Fruit fly (Drosophila melanogaster): ENCODE results near the gene shop.

shop gene

dm6 chrX:18893433-18893832 lies 45.1 kb upstream of the shop start, which contains the start of gene Flacc (continued):
- TF ChIP-seq CG8089 (GFP tag; optimal IDR thresholded peaks at IDR 0.05), result no peak
- TF ChIP-seq CG12659 (GFP tag; optimal IDR thresholded peaks at IDR 0.05), result peak; percentile 17
- peak; percentile 13 for TF ChIP-seq CG8924 (tag; optimal IDR thresholded peaks at IDR 0.05)
- TF ChIP-seq Bdp1 (GFP tag; optimal IDR thresholded peaks at IDR 0.05), result no peak
- no peak for TF ChIP-seq CG9817 (tag; optimal IDR thresholded peaks at IDR 0.05)
- TF ChIP-seq da (GFP tag; optimal IDR thresholded peaks at IDR 0.05), result no peak
- TF ChIP-seq CG42726 (GFP tag; IDR thresholded peaks at IDR 0.05; ENCODE audit: partially characterized antibody), result peak; percentile 37; the same call in 1 of the 2 replicates
- TF ChIP-seq nerfin-2 (GFP tag; IDR thresholded peaks at IDR 0.05; ENCODE audit: partially characterized antibody), result peak; percentile 73
- TF ChIP-seq MESR4 (GFP tag; optimal IDR thresholded peaks at IDR 0.05), result peak; percentile 79
- no peak for TF ChIP-seq CG12104 (GFP tag; optimal IDR thresholded peaks at IDR 0.05)
- peak; percentile 88 for TF ChIP-seq Dll (GFP tag; IDR thresholded peaks at IDR 0.05; ENCODE audit: partially characterized antibody)
- peak; percentile 85 for TF ChIP-seq Scr (GFP tag; IDR thresholded peaks at IDR 0.05; ENCODE audit: partially characterized antibody)
- TF ChIP-seq trem (tag; optimal IDR thresholded peaks at IDR 0.05), result peak; percentile 46
- peak; percentile 82; the same call in 2 of the 3 replicates for TF ChIP-seq Opbp (GFP tag; IDR thresholded peaks at IDR 0.05; ENCODE audit: partially characterized antibody)
- no peak for TF ChIP-seq sd (tag; optimal IDR thresholded peaks at IDR 0.05)
- no peak for TF ChIP-seq crc (GFP tag; optimal IDR thresholded peaks at IDR 0.05)
- TF ChIP-seq CG16813 (GFP tag; IDR thresholded peaks at IDR 0.05; ENCODE audit: partially characterized antibody), result peak; percentile 80
- peak; percentile 77 for TF ChIP-seq knrl (GFP tag; IDR thresholded peaks at IDR 0.05; ENCODE audit: partially characterized antibody)
- TF ChIP-seq Bgb (GFP tag; IDR thresholded peaks at IDR 0.05; ENCODE audit: partially characterized antibody), result peak; percentile 91
- peak; percentile 44; the same call in 1 of the 2 replicates for TF ChIP-seq CG2129 (GFP tag; IDR thresholded peaks at IDR 0.05; ENCODE audit: partially characterized antibody)
- peak; percentile 55 for TF ChIP-seq Sry-δ (GFP tag; optimal IDR thresholded peaks at IDR 0.05)
- peak; percentile 58 for TF ChIP-seq CG4617 (GFP tag; optimal IDR thresholded peaks at IDR 0.05; ENCODE audit: borderline replicate concordance)
- no peak for TF ChIP-seq NfI (GFP tag; optimal IDR thresholded peaks at IDR 0.05)
- TF ChIP-seq Myb (GFP tag; optimal IDR thresholded peaks at IDR 0.05), result peak; percentile 53
- peak; percentile 79 for TF ChIP-seq tna (GFP tag; IDR thresholded peaks at IDR 0.05; ENCODE audit: partially characterized antibody)
- TF ChIP-seq zen2 (GFP tag; IDR thresholded peaks at IDR 0.05; ENCODE audit: partially characterized antibody), result peak; percentile 90
- TF ChIP-seq CG31441 (GFP tag; IDR thresholded peaks at IDR 0.05), result no peak
- TF ChIP-seq MBD-R2 (GFP tag; IDR thresholded peaks at IDR 0.05), result peak; percentile 62
- peak; percentile 26 for TF ChIP-seq CG14710 (tag; optimal IDR thresholded peaks at IDR 0.05)
- TF ChIP-seq sna (GFP tag; IDR thresholded peaks at IDR 0.05; ENCODE audit: partially characterized antibody), result peak; percentile 85
- peak; percentile 81 for TF ChIP-seq CG2116 (GFP tag; optimal IDR thresholded peaks at IDR 0.05)
- peak; percentile 85 for TF ChIP-seq E2f2 (GFP tag; IDR thresholded peaks at IDR 0.05)
- no peak for TF ChIP-seq lmd (GFP tag; IDR thresholded peaks at IDR 0.05)
- TF ChIP-seq CG10267 (tag; optimal IDR thresholded peaks at IDR 0.05), result peak; percentile 43
- peak; percentile 87 for TF ChIP-seq bbx (GFP tag; IDR thresholded peaks at IDR 0.05; ENCODE audit: partially characterized antibody)
- TF ChIP-seq stwl (tag; optimal IDR thresholded peaks at IDR 0.05), result peak; percentile 71
- peak; percentile 74 for TF ChIP-seq inv (GFP tag; IDR thresholded peaks at IDR 0.05; ENCODE audit: partially characterized antibody)
- TF ChIP-seq CG13775 (GFP tag; optimal IDR thresholded peaks at IDR 0.05), result no peak
- 0 out of 3 replicates have a peak, but pooled peaks have one; percentile 40 for TF ChIP-seq CG34422 (GFP tag; IDR thresholded peaks at IDR 0.05)
- peak; percentile 95 for TF ChIP-seq CG17385 (GFP tag; optimal IDR thresholded peaks at IDR 0.05)
- peak; percentile 71 for TF ChIP-seq hbn (GFP tag; IDR thresholded peaks at IDR 0.05; ENCODE audit: partially characterized antibody)
- no peak for TF ChIP-seq Ets97D (GFP tag; optimal IDR thresholded peaks at IDR 0.05)
- TF ChIP-seq CG7839 (tag; optimal IDR thresholded peaks at IDR 0.05), result no peak
- peak; percentile 9 for TF ChIP-seq CG12391 (tag; optimal IDR thresholded peaks at IDR 0.05)
- TF ChIP-seq CG15514 (GFP tag; optimal IDR thresholded peaks at IDR 0.05), result peak; percentile 62
- peak; percentile 52 for TF ChIP-seq pzg (GFP tag; optimal IDR thresholded peaks at IDR 0.05)
- TF ChIP-seq BEAF-32 (GFP tag; optimal IDR thresholded peaks at IDR 0.05), result peak; percentile 76
- peak; percentile 86 for TF ChIP-seq Dp (GFP tag; optimal IDR thresholded peaks at IDR 0.05)
